Worm (Caenorhabditis elegans) whole organism, dauer: Measurements from ENCODE around the gene lys-5.

ENCODE experiments used
- unc-62 ChIP-seq: sonication (generic microtip); optimal IDR thresholded peaks from 2 replicates; lab custom pipeline; 2017; ENCODE audit warnings: missing biosample characterization, missing genetic modification reagents, missing genetic modification characterization

Gene lys-5

ce11 chrIV:11625482-11625881 is at the start of gene lys-5:
Gene lys-5 (minus strand): TSS chrIV:11625582.
- TF ChIP-seq unc-62 (GFP tag; lab: Kevin White, UChicago) = no peak

- TF ChIP-seq unc-62 (GFP tag; lab: Kevin White, UChicago) = no peak
These were observed 48.2 kb upstream of the lys-5 start, which contains the start of gene inx-8 for ce11 chrIV:11673543-11673942. Gene inx-8 (plus strand): TSS chrIV:11673843.

- TF ChIP-seq unc-62 (GFP tag; lab: Kevin White, UChicago) = no peak
These were observed 42.6 kb upstream of the lys-5 start, which contains the start of gene atg-4.2 for ce11 chrIV:11668001-11668400. Gene atg-4.2 (plus strand): TSS chrIV:11668024.

- TF ChIP-seq unc-62 (GFP tag; lab: Kevin White, UChicago) = no peak
These were observed 39.6 kb upstream of the lys-5 start, which contains the start of gene ZK809.9 for ce11 chrIV:11665010-11665409. Gene ZK809.9 (plus strand): TSS chrIV:11665310.

- no peak for TF ChIP-seq unc-62 (GFP tag; lab: Kevin White, UChicago)
These were observed 34.5 kb upstream of the lys-5 start, which contains the start of gene ZK792.1 for ce11 chrIV:11659794-11660312. Gene ZK792.1 (plus strand): TSS chrIV:11659844.

- no peak for TF ChIP-seq unc-62 (GFP tag; lab: Kevin White, UChicago)
These were observed 30.9 kb upstream of the lys-5 start, which contains the start of gene ZK809.5 for ce11 chrIV:11656144-11656780. Gene ZK809.5 (plus strand): TSS chrIV:11656730.

- no peak for TF ChIP-seq unc-62 (GFP tag; lab: Kevin White, UChicago)
These were observed 30.0 kb upstream of the lys-5 start, which contains the start of gene ent-1 for ce11 chrIV:11655370-11655769. Gene ent-1 (minus strand): TSS chrIV:11655470.

- no peak for TF ChIP-seq unc-62 (GFP tag; lab: Kevin White, UChicago)
These were observed 26.6 kb upstream of the lys-5 start, which contains the start of the genes acl-3 and ndub-6 for ce11 chrIV:11651965-11652453. Gene acl-3 (minus strand): TSS chrIV:11652023. Gene ndub-6 (plus strand): TSS chrIV:11652403.

- no peak for TF ChIP-seq unc-62 (GFP tag; lab: Kevin White, UChicago)
These were observed 25.0 kb upstream of the lys-5 start for ce11 chrIV:11650344-11650743.

ce11 chrIV:11649031-11649430 is 23.6 kb upstream of the lys-5 start, which contains the start of gene ZK809.8:
Gene ZK809.8 (minus strand): TSS chrIV:11649064.
- no peak for TF ChIP-seq unc-62 (GFP tag; lab: Kevin White, UChicago)

- TF ChIP-seq unc-62 (GFP tag; lab: Kevin White, UChicago) = no peak
These were observed 21.5 kb upstream of the lys-5 start for ce11 chrIV:11646908-11647307.

ce11 chrIV:11645354-11645753 is 20.0 kb upstream of the lys-5 start:
- no peak for TF ChIP-seq unc-62 (GFP tag; lab: Kevin White, UChicago)

ce11 chrIV:11644705-11645104 is 19.3 kb upstream of the lys-5 start:
- TF ChIP-seq unc-62 (GFP tag; lab: Kevin White, UChicago) = no peak

- no peak for TF ChIP-seq unc-62 (GFP tag; lab: Kevin White, UChicago)
These were observed 18.4 kb upstream of the lys-5 start, which contains the start of gene prx-2 for ce11 chrIV:11643829-11644228. Gene prx-2 (plus strand): TSS chrIV:11644129.

- TF ChIP-seq unc-62 (GFP tag; lab: Kevin White, UChicago) = no peak
These were observed 16.4 kb upstream of the lys-5 start, which contains the start of gene ZK809.1 for ce11 chrIV:11641802-11642201. Gene ZK809.1 (plus strand): TSS chrIV:11642102.

- no peak for TF ChIP-seq unc-62 (GFP tag; lab: Kevin White, UChicago)
These were observed 15.5 kb upstream of the lys-5 start, which contains the start of gene ttr-50 for ce11 chrIV:11640915-11641314. Gene ttr-50 (minus strand): TSS chrIV:11641015.
